Worm (Caenorhabditis elegans): ENCODE results near the gene F41C6.7.

The F41C6.7 gene

ce11 chrX:6885227-6885853 is at the start of gene F41C6.7:
TSS of gene F41C6.7 (minus strand) at chrX:6885277.
- TF ChIP-seq hmbx-1 (tag; optimal IDR thresholded peaks at IDR 0.05) = no peak
- no peak for TF ChIP-seq ceh-36 (tag; optimal IDR thresholded peaks at IDR 0.05)

DNA sequence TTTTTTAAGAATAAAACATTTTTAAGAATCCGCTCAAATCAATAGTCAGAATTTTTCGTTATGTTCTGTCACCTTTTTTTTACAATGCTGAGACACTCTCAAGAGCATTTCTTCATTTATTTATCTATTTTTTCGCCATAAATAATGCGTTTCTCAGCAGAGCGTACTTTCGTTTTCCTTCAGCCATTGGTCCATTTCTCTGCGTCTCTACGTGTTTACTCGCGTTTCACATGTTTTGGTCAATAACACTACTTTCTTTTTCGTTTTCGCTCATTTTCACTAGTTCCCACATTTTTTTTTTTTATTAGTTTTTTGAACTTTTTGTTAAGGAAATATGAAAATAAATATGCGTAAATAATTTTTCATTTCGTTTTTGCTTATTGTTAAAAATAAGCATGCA is 49.4 kb upstream of the F41C6.7 start:
- TF ChIP-seq hnd-1 (tag; optimal IDR thresholded peaks at IDR 0.05) = no peak
- no peak for TF ChIP-seq tbx-11 (GFP tag; IDR thresholded peaks at IDR 0.05)
- TF ChIP-seq tbx-37 (GFP tag; conservative IDR thresholded peaks at IDR 0.05) = no peak
- no peak for TF ChIP-seq sea-1 (GFP tag; conservative IDR thresholded peaks at IDR 0.05)
- TF ChIP-seq ama-1 (optimal IDR thresholded peaks at IDR 0.05) = no peak
- TF ChIP-seq hmbx-1 (tag; optimal IDR thresholded peaks at IDR 0.05) = no peak

DNA sequence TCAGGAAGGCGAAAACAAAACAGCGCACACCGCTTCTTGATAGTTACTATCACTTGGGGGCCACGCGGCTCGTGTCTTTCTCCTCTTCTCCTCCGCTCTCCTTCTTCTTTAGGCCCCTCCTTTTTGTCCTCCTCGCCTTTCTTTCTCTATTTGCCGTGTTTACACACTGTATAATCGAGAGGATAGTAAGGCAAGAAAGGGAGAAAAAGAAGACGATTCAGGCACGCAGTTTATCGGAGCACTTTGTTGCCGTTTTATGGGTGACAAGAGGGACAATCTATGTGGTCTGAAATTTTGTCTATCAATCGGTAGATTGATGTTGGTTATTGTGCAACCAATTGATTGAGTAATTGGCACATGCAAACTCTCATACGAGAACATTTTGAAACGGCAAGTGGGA is 47.1 kb upstream of the F41C6.7 start, which contains the start of gene F14B8.6:
TSS of gene F14B8.6 (minus strand) at position 292 of the 400 bp plus-strand sequence.
- TF ChIP-seq scrt-1 (GFP tag; IDR thresholded peaks at IDR 0.05) (no peak), hmg-4 (GFP tag; optimal IDR thresholded peaks at IDR 0.05) (peak; percentile 22), F13C5.2 (tag; optimal IDR thresholded peaks at IDR 0.05) (no peak), ceh-13 (GFP tag; optimal IDR thresholded peaks at IDR 0.05) (no peak), B0310.2 (tag; optimal IDR thresholded peaks at IDR 0.05) (no peak), ets-7 (tag; optimal IDR thresholded peaks at IDR 0.05) (no peak), flt-1 (GFP tag; IDR thresholded peaks at IDR 0.05) (no peak), ama-1 (optimal IDR thresholded peaks at IDR 0.05) (no peak)

ce11 chrX:6928578-6928977 is 43.5 kb upstream of the F41C6.7 start, which contains the start of gene F14B8.5:
TSS of gene F14B8.5 (minus strand) at chrX:6928704.
- TF ChIP-seq pes-1 (GFP tag; IDR thresholded peaks at IDR 0.05) = no peak
- no peak for TF ChIP-seq aly-1 (tag; optimal IDR thresholded peaks at IDR 0.05)
- TF ChIP-seq scrt-1 (GFP tag; IDR thresholded peaks at IDR 0.05) = no peak
- no peak for TF ChIP-seq ceh-36 (tag; optimal IDR thresholded peaks at IDR 0.05)
- TF ChIP-seq tra-4 (tag; optimal IDR thresholded peaks at IDR 0.05) = no peak
- TF ChIP-seq tbx-11 (GFP tag; IDR thresholded peaks at IDR 0.05) = no peak
- no peak for TF ChIP-seq hmbx-1 (tag; optimal IDR thresholded peaks at IDR 0.05)
- TF ChIP-seq hnd-1 (tag; optimal IDR thresholded peaks at IDR 0.05) = no peak
- TF ChIP-seq sea-1 (GFP tag; conservative IDR thresholded peaks at IDR 0.05) = no peak

ce11 chrX:6926952-6927351 is 41.9 kb upstream of the F41C6.7 start:
- TF ChIP-seq ceh-13 (GFP tag; optimal IDR thresholded peaks at IDR 0.05) (no peak), tbx-37 (GFP tag; conservative IDR thresholded peaks at IDR 0.05) (no peak), sea-1 (GFP tag; conservative IDR thresholded peaks at IDR 0.05) (no peak), F13C5.2 (tag; optimal IDR thresholded peaks at IDR 0.05) (no peak), ets-7 (tag; optimal IDR thresholded peaks at IDR 0.05) (no peak)

ce11 chrX:6924461-6924860 is 39.4 kb upstream of the F41C6.7 start, which contains the start of gene otpl-3:
TSS of gene otpl-3 (minus strand) at chrX:6924764.
- no peak for TF ChIP-seq hmbx-1 (tag; optimal IDR thresholded peaks at IDR 0.05)
- TF ChIP-seq hmg-4 (GFP tag; optimal IDR thresholded peaks at IDR 0.05) = no peak
- no peak for TF ChIP-seq pes-1 (GFP tag; IDR thresholded peaks at IDR 0.05)
- TF ChIP-seq scrt-1 (GFP tag; IDR thresholded peaks at IDR 0.05) = no peak
- no peak for TF ChIP-seq tbx-11 (GFP tag; IDR thresholded peaks at IDR 0.05)
- TF ChIP-seq ets-7 (tag; optimal IDR thresholded peaks at IDR 0.05) = no peak
- no peak for TF ChIP-seq aly-1 (tag; optimal IDR thresholded peaks at IDR 0.05)
- no peak for TF ChIP-seq sea-1 (GFP tag; conservative IDR thresholded peaks at IDR 0.05)
- no peak for TF ChIP-seq ceh-36 (tag; optimal IDR thresholded peaks at IDR 0.05)
- TF ChIP-seq tbx-37 (GFP tag; conservative IDR thresholded peaks at IDR 0.05) = no peak
- no peak for TF ChIP-seq hnd-1 (tag; optimal IDR thresholded peaks at IDR 0.05)
- TF ChIP-seq flt-1 (GFP tag; IDR thresholded peaks at IDR 0.05) = no peak
- no peak for TF ChIP-seq ama-1 (optimal IDR thresholded peaks at IDR 0.05)
- no peak for TF ChIP-seq ceh-13 (GFP tag; optimal IDR thresholded peaks at IDR 0.05)
- TF ChIP-seq B0310.2 (tag; optimal IDR thresholded peaks at IDR 0.05) = no peak
- TF ChIP-seq tra-4 (tag; optimal IDR thresholded peaks at IDR 0.05) = no peak

DNA sequence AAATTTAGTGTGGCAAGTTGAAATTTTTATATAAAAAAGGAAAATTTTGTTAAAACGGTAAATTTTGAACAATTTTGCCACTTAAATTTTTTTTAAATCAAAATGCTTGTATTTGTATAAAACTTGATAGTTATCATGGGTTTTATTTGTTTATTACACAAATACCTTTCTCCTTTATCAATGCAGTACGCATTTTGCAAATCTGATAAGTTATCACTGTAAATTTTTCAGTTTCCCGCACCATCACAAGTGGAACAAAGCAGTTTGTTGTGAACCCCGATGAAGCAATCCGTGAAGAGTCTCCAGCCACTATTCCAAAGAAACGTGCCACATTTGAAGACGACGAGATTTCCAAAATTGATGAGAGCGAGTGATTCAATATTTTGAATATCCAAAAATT is 35.1 kb upstream of the F41C6.7 start:
- TF ChIP-seq tbx-37 (GFP tag; conservative IDR thresholded peaks at IDR 0.05) = no peak
- TF ChIP-seq ceh-36 (tag; optimal IDR thresholded peaks at IDR 0.05) = no peak
- no peak for TF ChIP-seq flt-1 (GFP tag; IDR thresholded peaks at IDR 0.05)
- no peak for TF ChIP-seq aly-1 (tag; optimal IDR thresholded peaks at IDR 0.05)
- no peak for TF ChIP-seq ceh-13 (GFP tag; optimal IDR thresholded peaks at IDR 0.05)

DNA sequence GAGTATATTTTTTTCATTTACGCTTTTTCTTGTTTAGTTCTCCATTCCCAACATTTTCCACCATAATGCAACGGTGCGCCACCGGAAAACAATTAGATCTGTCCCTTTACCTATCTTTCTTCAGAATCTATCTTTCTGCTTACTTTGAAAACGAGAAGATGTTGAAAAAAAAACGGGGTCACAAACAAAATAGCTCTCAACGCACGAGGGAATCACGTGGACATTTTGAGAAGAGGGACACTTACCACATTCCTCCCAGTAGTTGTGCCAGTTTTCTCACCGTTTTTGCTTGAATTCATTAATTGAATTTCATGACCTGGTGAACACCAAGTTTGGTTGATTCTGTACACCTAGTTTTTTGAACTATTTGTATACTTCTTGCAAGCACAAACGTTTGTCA is 31.1 kb upstream of the F41C6.7 start:
- TF ChIP-seq hmbx-1 (tag; optimal IDR thresholded peaks at IDR 0.05) = no peak
- no peak for TF ChIP-seq tbx-37 (GFP tag; conservative IDR thresholded peaks at IDR 0.05)
- TF ChIP-seq pes-1 (GFP tag; IDR thresholded peaks at IDR 0.05) = no peak
- no peak for TF ChIP-seq tbx-11 (GFP tag; IDR thresholded peaks at IDR 0.05)
- TF ChIP-seq tra-4 (tag; optimal IDR thresholded peaks at IDR 0.05) = no peak
- no peak for TF ChIP-seq ama-1 (optimal IDR thresholded peaks at IDR 0.05)
- TF ChIP-seq sea-1 (GFP tag; conservative IDR thresholded peaks at IDR 0.05) = no peak
- no peak for TF ChIP-seq ceh-13 (GFP tag; optimal IDR thresholded peaks at IDR 0.05)
- TF ChIP-seq F13C5.2 (tag; optimal IDR thresholded peaks at IDR 0.05) = no peak
- TF ChIP-seq ceh-36 (tag; optimal IDR thresholded peaks at IDR 0.05) = no peak
- no peak for TF ChIP-seq ets-7 (tag; optimal IDR thresholded peaks at IDR 0.05)
- TF ChIP-seq hnd-1 (tag; optimal IDR thresholded peaks at IDR 0.05) = no peak
- TF ChIP-seq scrt-1 (GFP tag; IDR thresholded peaks at IDR 0.05) = no peak
- no peak for TF ChIP-seq flt-1 (GFP tag; IDR thresholded peaks at IDR 0.05)
- no peak for TF ChIP-seq aly-1 (tag; optimal IDR thresholded peaks at IDR 0.05)
- TF ChIP-seq B0310.2 (tag; optimal IDR thresholded peaks at IDR 0.05) = no peak
- no peak for TF ChIP-seq hmg-4 (GFP tag; optimal IDR thresholded peaks at IDR 0.05)

Data from whole organism, early embryonic.